Worm (Caenorhabditis elegans): ENCODE measurements around the gene evl-20.

evl-20 gene

ce11 chrII:8457438-8457837, 13.3 kb downstream of the evl-20 start, which contains the start of gene zyg-9:
zyg-9 (plus strand) TSS chrII:8457818.
- TF ChIP-seq dmd-9 (GFP tag; IDR thresholded peaks at IDR 0.05), result no peak
- no peak for TF ChIP-seq daf-16 (GFP tag; optimal IDR thresholded peaks at IDR 0.05)
- no peak for TF ChIP-seq daf-16 (tag; optimal IDR thresholded peaks at IDR 0.05)
- no peak for TF ChIP-seq Y75B8A.6 (GFP tag; IDR thresholded peaks at IDR 0.05)
- no peak for TF ChIP-seq spr-3 (GFP tag; optimal IDR thresholded peaks at IDR 0.05)
- TF ChIP-seq mes-2 (tag; optimal IDR thresholded peaks at IDR 0.05; ENCODE audit: poor library complexity, severe bottlenecking), result peak; percentile 37
- no peak for TF ChIP-seq ZK337.2 (GFP tag; IDR thresholded peaks at IDR 0.05)
- peak; percentile 28; the same call in 1 of the 2 replicates for TF ChIP-seq egl-43 (GFP tag; IDR thresholded peaks at IDR 0.05)
- TF ChIP-seq unc-62 (GFP tag; optimal IDR thresholded peaks at IDR 0.05 in 1 of 2), result no peak
- TF ChIP-seq unc-62 (tag; optimal IDR thresholded peaks at IDR 0.05), result no peak
- TF ChIP-seq ceh-28 (tag; optimal IDR thresholded peaks at IDR 0.05), result peak; percentile 11
- peak; percentile 5 for TF ChIP-seq dpl-1 (GFP tag; optimal IDR thresholded peaks at IDR 0.05)
- no peak for TF ChIP-seq skn-1 (tag; optimal IDR thresholded peaks at IDR 0.05)
- no peak for TF ChIP-seq dmd-8 (GFP tag; IDR thresholded peaks at IDR 0.05)
- peak in 1 of 2 experiments; percentile 22 for TF ChIP-seq hif-1 (tag; optimal IDR thresholded peaks at IDR 0.05)
- TF ChIP-seq spr-1 (tag; optimal IDR thresholded peaks at IDR 0.05), result no peak
- no peak for TF ChIP-seq zip-2 (tag; optimal IDR thresholded peaks at IDR 0.05)
- peak; percentile 7 for TF ChIP-seq dve-1 (tag; optimal IDR thresholded peaks at IDR 0.05; ENCODE audit: insufficient read depth)
- TF ChIP-seq egl-27 (tag; optimal IDR thresholded peaks at IDR 0.05), result no peak
- TF ChIP-seq F37D6.2 (tag; optimal IDR thresholded peaks at IDR 0.05), result no peak
- no peak for TF ChIP-seq aly-2 (tag; optimal IDR thresholded peaks at IDR 0.05)
- TF ChIP-seq vab-7 (GFP tag; IDR thresholded peaks at IDR 0.05), result no peak
- no peak for TF ChIP-seq T26A8.4 (GFP tag; IDR thresholded peaks at IDR 0.05)
- TF ChIP-seq lsy-2 (tag; optimal IDR thresholded peaks at IDR 0.05), result peak in 1 of 2 experiments; percentile 60
- no peak for TF ChIP-seq saeg-2 (GFP tag; IDR thresholded peaks at IDR 0.05)
- peak; percentile 10 for TF ChIP-seq mep-1 (tag; optimal IDR thresholded peaks at IDR 0.05)
- TF ChIP-seq dmd-6 (GFP tag; IDR thresholded peaks at IDR 0.05), result no peak
- TF ChIP-seq daf-12 (tag; optimal IDR thresholded peaks at IDR 0.05), result no peak
- no peak for TF ChIP-seq F49E8.2 (tag; optimal IDR thresholded peaks at IDR 0.05; ENCODE audit: borderline replicate concordance)
- peak; percentile 24 for TF ChIP-seq hlh-11 (tag; optimal IDR thresholded peaks at IDR 0.05)
- no peak for TF ChIP-seq nhr-237 (tag; optimal IDR thresholded peaks at IDR 0.05)
- no peak for TF ChIP-seq tra-1 (GFP tag; IDR thresholded peaks at IDR 0.05)
- no peak for TF ChIP-seq pqm-1 (tag; optimal IDR thresholded peaks at IDR 0.05)
- no peak for TF ChIP-seq Y5F2A.4 (GFP tag; optimal IDR thresholded peaks at IDR 0.05)
- TF ChIP-seq T20F7.1 (GFP tag; optimal IDR thresholded peaks at IDR 0.05), result no peak
- no peak for TF ChIP-seq lim-7 (GFP tag; IDR thresholded peaks at IDR 0.05)
- TF ChIP-seq hlh-30 (tag; optimal IDR thresholded peaks at IDR 0.05; ENCODE audit: insufficient read depth), result peak; percentile 83
- no peak for TF ChIP-seq Y48G9A.11 (GFP tag; IDR thresholded peaks at IDR 0.05)
- TF ChIP-seq arid-1 (GFP tag; conservative IDR thresholded peaks at IDR 0.05), result no peak
- TF ChIP-seq aha-1 (tag), result peak; percentile 64
- TF ChIP-seq nhr-6 (tag; optimal IDR thresholded peaks at IDR 0.05), result no peak
- TF ChIP-seq hmg-1.1 (GFP tag; IDR thresholded peaks at IDR 0.05), result 0 out of 2 replicates have a peak, but pooled peaks have one; percentile 32
- no peak for TF ChIP-seq F44E2.7 (GFP tag; IDR thresholded peaks at IDR 0.05)
- no peak for TF ChIP-seq unc-39 (tag; optimal IDR thresholded peaks at IDR 0.05)
- no peak for TF ChIP-seq mdl-1 (tag; optimal IDR thresholded peaks at IDR 0.05)

Data from whole organism, L4 larva.